Worm (Caenorhabditis elegans): Measurements from ENCODE around the gene pst-2.
A peak's percentile ranks its signal among the peaks of the same experiment; 100 is the strongest.

pst-2 gene

ce11 chrIII:5706077-5706627 is 25.9 kb downstream of the pst-2 start, which contains the start of gene rpl-23:
Gene rpl-23 (minus strand): TSS chrIII:5706127.
- TF ChIP-seq aptf-2 (GFP tag; conservative IDR thresholded peaks at IDR 0.05) (0 out of 2 replicates have a peak, but pooled peaks have one; percentile 48), dox-1 (GFP tag; IDR thresholded peaks at IDR 0.05) (peak; percentile 60; the same call in 1 of the 2 replicates), lsy-27 (tag; optimal IDR thresholded peaks at IDR 0.05; ENCODE audit: borderline replicate concordance, insufficient read depth) (peak; percentile 53), lir-1 (GFP tag; conservative IDR thresholded peaks at IDR 0.05) (0 out of 2 replicates have a peak, but pooled peaks have one; percentile 16), lin-35 (GFP tag; optimal IDR thresholded peaks at IDR 0.05) (peak in 1 of 3 experiments; percentile 85), efl-1 (GFP tag; optimal IDR thresholded peaks at IDR 0.05) (peak; percentile 65), attf-5 (GFP tag; optimal IDR thresholded peaks at IDR 0.05) (peak; percentile 91), snpc-1.1 (tag; optimal IDR thresholded peaks at IDR 0.05; ENCODE audit: insufficient read depth) (peak; percentile 54), lin-54 (GFP tag; optimal IDR thresholded peaks at IDR 0.05) (peak; percentile 74), nfyb-1 (GFP tag; IDR thresholded peaks at IDR 0.05) (0 out of 2 replicates have a peak, but pooled peaks have one; percentile 12), ekl-4 (GFP tag; IDR thresholded peaks at IDR 0.05) (peak; percentile 67; the same call in 1 of the 2 replicates), ama-1 (optimal IDR thresholded peaks at IDR 0.05) (no peak), ama-1 (GFP tag; optimal IDR thresholded peaks at IDR 0.05) (peak in 1 of 2 experiments; percentile 19), egl-18 (GFP tag; IDR thresholded peaks at IDR 0.05) (no peak), xnd-1 (tag; optimal IDR thresholded peaks at IDR 0.05) (peak; percentile 10), madf-6 (GFP tag; IDR thresholded peaks at IDR 0.05) (peak; percentile 80), C06A6.2 (GFP tag; conservative IDR thresholded peaks at IDR 0.05) (0 out of 2 replicates have a peak, but pooled peaks have one; percentile 19), nhr-80 (tag; optimal IDR thresholded peaks at IDR 0.05) (peak; percentile 5), hmg-20 (GFP tag; IDR thresholded peaks at IDR 0.05) (no peak), snpc-3.4 (tag; optimal IDR thresholded peaks at IDR 0.05) (peak; percentile 87), madf-3 (GFP tag; IDR thresholded peaks at IDR 0.05) (peak; percentile 86), him-1 (tag; optimal IDR thresholded peaks at IDR 0.05) (no peak), ceh-27 (GFP tag; optimal IDR thresholded peaks at IDR 0.05) (peak; percentile 77), let-607 (tag; optimal IDR thresholded peaks at IDR 0.05) (peak in 1 of 2 experiments; percentile 1), tlf-1 (GFP tag; optimal IDR thresholded peaks at IDR 0.05) (peak; percentile 67), F23B12.7 (tag; optimal IDR thresholded peaks at IDR 0.05; ENCODE audit: insufficient read depth) (peak; percentile 92), fkh-3 (tag; optimal IDR thresholded peaks at IDR 0.05) (no peak), mcd-1 (GFP tag; IDR thresholded peaks at IDR 0.05) (peak; percentile 73), madf-10 (tag; optimal IDR thresholded peaks at IDR 0.05) (peak; percentile 55), lsl-1 (GFP tag; optimal IDR thresholded peaks at IDR 0.05) (peak; percentile 62), ztf-18 (tag; optimal IDR thresholded peaks at IDR 0.05) (peak; percentile 40), aptf-3 (GFP tag; IDR thresholded peaks at IDR 0.05) (no peak), rcor-1 (GFP tag; IDR thresholded peaks at IDR 0.05) (peak; percentile 69), F49E8.2 (tag; optimal IDR thresholded peaks at IDR 0.05; ENCODE audit: insufficient read depth) (peak; percentile 82), lin-40 (tag; optimal IDR thresholded peaks at IDR 0.05) (peak; percentile 71), hmg-1.2 (GFP tag; IDR thresholded peaks at IDR 0.05) (peak; percentile 87), unc-130 (GFP tag; optimal IDR thresholded peaks at IDR 0.05) (no peak), dpl-1 (GFP tag; optimal IDR thresholded peaks at IDR 0.05) (peak; percentile 68), Y95B8A.8 (GFP tag; IDR thresholded peaks at IDR 0.05) (peak; percentile 74; the same call in 1 of the 2 replicates), F33H1.4 (GFP tag; IDR thresholded peaks at IDR 0.05) (peak; percentile 98), cebp-1 (GFP tag; IDR thresholded peaks at IDR 0.05) (no peak; the same call in 1 of the 2 replicates), cebp-1 (tag; optimal IDR thresholded peaks at IDR 0.05) (peak; percentile 68), Y53G8AR.9 (GFP tag; conservative IDR thresholded peaks at IDR 0.05) (peak; percentile 85), snpc-4 (GFP tag; optimal IDR thresholded peaks at IDR 0.05) (peak; percentile 57), snpc-4 (tag; optimal IDR thresholded peaks at IDR 0.05) (peak; percentile 32 to 85 (median 59)), ceh-40 (GFP tag; IDR thresholded peaks at IDR 0.05) (no peak), pbrm-1 (GFP tag; IDR thresholded peaks at IDR 0.05) (peak; percentile 67)
